Fruit fly (Drosophila melanogaster): ENCODE results near the gene CG13806.

CG13806 gene

dm6 chr3L:2262515-2262944, 3.7 kb upstream of the CG13806 start, which contains the start of the genes oxt and CG13807:
Gene oxt (minus strand): TSS chr3L:2262664.
Gene CG13807 (plus strand): TSS chr3L:2262919.
- peak; percentile 80 for TF ChIP-seq CG1620 (GFP tag; optimal IDR thresholded peaks at IDR 0.05)
- no peak for TF ChIP-seq cnc (optimal IDR thresholded peaks at IDR 0.05)
- TF ChIP-seq Clk (GFP tag; optimal IDR thresholded peaks at IDR 0.05) = no peak
- TF ChIP-seq kay (GFP tag; ENCODE audit: borderline replicate concordance) = no peak
- peak; percentile 78 for TF ChIP-seq CG33017 (tag; optimal IDR thresholded peaks at IDR 0.05)
- peak; percentile 79 for TF ChIP-seq CG14711 (tag; optimal IDR thresholded peaks at IDR 0.05)
- TF ChIP-seq Mnt (GFP tag; optimal IDR thresholded peaks at IDR 0.05) = peak; percentile 78
- peak; percentile 72 for TF ChIP-seq Hr96 (GFP tag; optimal IDR thresholded peaks at IDR 0.05)
- TF ChIP-seq tj (GFP tag; optimal IDR thresholded peaks at IDR 0.05) = peak; percentile 70
- peak; percentile 89 for TF ChIP-seq CG11617 (GFP tag; optimal IDR thresholded peaks at IDR 0.05)
- peak; percentile 17 for TF ChIP-seq cic (GFP tag; optimal IDR thresholded peaks at IDR 0.05)
- peak; percentile 71 for TF ChIP-seq pad (GFP tag; optimal IDR thresholded peaks at IDR 0.05)
- peak; percentile 62 for TF ChIP-seq ovo (GFP tag; optimal IDR thresholded peaks at IDR 0.05)
- TF ChIP-seq bab1 (GFP tag; optimal IDR thresholded peaks at IDR 0.05) = peak; percentile 96
- TF ChIP-seq CG5204 (GFP tag; optimal IDR thresholded peaks at IDR 0.05) = peak; percentile 77
- TF ChIP-seq toe (GFP tag; optimal IDR thresholded peaks at IDR 0.05) = peak; percentile 72
- TF ChIP-seq CG7101 (tag; optimal IDR thresholded peaks at IDR 0.05) = peak; percentile 90
- TF ChIP-seq CG12768 (GFP tag; optimal IDR thresholded peaks at IDR 0.05) = peak; percentile 72
- peak; percentile 86 for TF ChIP-seq CG7045 (GFP tag; optimal IDR thresholded peaks at IDR 0.05)
- TF ChIP-seq Crg-1 (GFP tag; optimal IDR thresholded peaks at IDR 0.05) = peak; percentile 79

- TF ChIP-seq CG1620 (GFP tag; optimal IDR thresholded peaks at IDR 0.05) = no peak
- TF ChIP-seq pad (GFP tag; optimal IDR thresholded peaks at IDR 0.05) = no peak
These were observed 1.4 kb downstream of the CG13806 start, which contains the start of gene obst-I for dm6 chr3L:2267558-2267957. Gene obst-I (plus strand): TSS chr3L:2267858.

dm6 chr3L:2268525-2268924, 2.3 kb downstream of the CG13806 start, which contains the start of gene CG32302:
Gene CG32302 (plus strand): TSS chr3L:2268825.
- no peak for TF ChIP-seq toe (GFP tag; optimal IDR thresholded peaks at IDR 0.05)
- TF ChIP-seq CG7045 (GFP tag; optimal IDR thresholded peaks at IDR 0.05) = no peak
- no peak for TF ChIP-seq Mnt (GFP tag; optimal IDR thresholded peaks at IDR 0.05)
- TF ChIP-seq pad (GFP tag; optimal IDR thresholded peaks at IDR 0.05) = no peak

dm6 chr3L:2272669-2273068, 6.5 kb downstream of the CG13806 start, which contains the start of gene yellow-g:
Gene yellow-g (minus strand): TSS chr3L:2272769.
- TF ChIP-seq Crg-1 (GFP tag; optimal IDR thresholded peaks at IDR 0.05) (no peak), CG7101 (tag; optimal IDR thresholded peaks at IDR 0.05) (no peak), ovo (GFP tag; optimal IDR thresholded peaks at IDR 0.05) (no peak), CG14711 (tag; optimal IDR thresholded peaks at IDR 0.05) (no peak), CG11617 (GFP tag; optimal IDR thresholded peaks at IDR 0.05) (no peak), pad (GFP tag; optimal IDR thresholded peaks at IDR 0.05) (no peak), kay (GFP tag; ENCODE audit: borderline replicate concordance) (no peak), cnc (optimal IDR thresholded peaks at IDR 0.05) (no peak), Mnt (GFP tag; optimal IDR thresholded peaks at IDR 0.05) (no peak), CG12768 (GFP tag; optimal IDR thresholded peaks at IDR 0.05) (no peak), bab1 (GFP tag; optimal IDR thresholded peaks at IDR 0.05) (no peak), toe (GFP tag; optimal IDR thresholded peaks at IDR 0.05) (no peak), cic (GFP tag; optimal IDR thresholded peaks at IDR 0.05) (no peak), Hr96 (GFP tag; optimal IDR thresholded peaks at IDR 0.05) (no peak), CG33017 (tag; optimal IDR thresholded peaks at IDR 0.05) (no peak)

- TF ChIP-seq CG14711 (tag; optimal IDR thresholded peaks at IDR 0.05) (no peak), ovo (GFP tag; optimal IDR thresholded peaks at IDR 0.05) (no peak), Crg-1 (GFP tag; optimal IDR thresholded peaks at IDR 0.05) (no peak)
These were observed 7.2 kb downstream of the CG13806 start for dm6 chr3L:2273392-2273791.

dm6 chr3L:2276250-2276649, 10.1 kb downstream of the CG13806 start, which contains the start of gene yellow-g2:
Gene yellow-g2 (plus strand): TSS chr3L:2276550.
- TF ChIP-seq CG1620 (GFP tag; optimal IDR thresholded peaks at IDR 0.05) (no peak), cnc (optimal IDR thresholded peaks at IDR 0.05) (no peak), Hr96 (GFP tag; optimal IDR thresholded peaks at IDR 0.05) (no peak)

- no peak for TF ChIP-seq tj (GFP tag; optimal IDR thresholded peaks at IDR 0.05)
- TF ChIP-seq Clk (GFP tag; optimal IDR thresholded peaks at IDR 0.05) = no peak
- no peak for TF ChIP-seq pad (GFP tag; optimal IDR thresholded peaks at IDR 0.05)
- TF ChIP-seq CG7045 (GFP tag; optimal IDR thresholded peaks at IDR 0.05) = no peak
- no peak for TF ChIP-seq CG14711 (tag; optimal IDR thresholded peaks at IDR 0.05)
- no peak for TF ChIP-seq cnc (optimal IDR thresholded peaks at IDR 0.05)
These were observed 16.3 kb downstream of the CG13806 start, which contains the start of gene MsR2 for dm6 chr3L:2282506-2282905. Gene MsR2 (plus strand): TSS chr3L:2282883.

All from whole organism, adult.